Worm (Caenorhabditis elegans) whole organism, L4 larva: ENCODE results near the gene W04G3.5.

ENCODE experiments used
- F26F4.8 ChIP-seq: fragments of 200-800 bp; sonication (Bioruptor generic); conservative IDR thresholded peaks from 2 replicates; pipeline ENCODE4 v1.3.6; 2022; ENCODE audit warnings: missing genetic modification characterization, missing compliant biosample characterization
- R02D3.7 ChIP-seq: fragments of 150-350 bp; sonication (generic microtip); optimal IDR thresholded peaks from 3 replicates; lab custom pipeline; 2014; ENCODE audit warnings: missing biosample characterization, missing genetic modification characterization
- Y105C5A.15 ChIP-seq: fragments of 200-800 bp; sonication (Bioruptor generic); IDR thresholded peaks from 2 replicates; pipeline ENCODE4 v1.3.6; 2022; ENCODE audit warnings: missing genetic modification characterization, missing compliant biosample characterization
- aha-1 ChIP-seq: fragments of 150-350 bp; peaks from one replicate; lab custom pipeline; 2014; ENCODE audit warnings: missing biosample characterization, missing genetic modification characterization
- ceh-20 ChIP-seq: fragments of 200-800 bp; sonication (Bioruptor generic); IDR thresholded peaks from 2 replicates; pipeline ENCODE4 v1.3.6; 2022; ENCODE audit warnings: missing genetic modification reagents, missing genetic modification characterization, missing compliant biosample characterization
- ceh-82 ChIP-seq: sonication (generic microtip); optimal IDR thresholded peaks from 2 replicates; lab custom pipeline; 2017; ENCODE audit warnings: missing biosample characterization, missing genetic modification characterization
- ces-1 ChIP-seq: fragments of 150-350 bp; sonication (generic microtip); optimal IDR thresholded peaks from 4 replicates; lab custom pipeline; 2014; ENCODE audit warnings: missing biosample characterization, missing genetic modification reagents, missing genetic modification characterization
- cey-2 ChIP-seq: sonication (generic microtip); optimal IDR thresholded peaks from 3 replicates; lab custom pipeline; 2017; ENCODE audit warnings: missing genetic modification characterization, mild to moderate bottlenecking, missing compliant biosample characterization, antibody characterized with exemption, borderline replicate concordance; ENCODE audit not compliant: insufficient read depth
- daf-16 ChIP-seq, 3 experiments: sonication (generic microtip); optimal IDR thresholded peaks; 2 replicates each; lab custom pipeline; 2016 to 2017; ENCODE audit warnings: missing genetic modification characterization in 3 of 3, missing genetic modification reagents in 3 of 3, mild to moderate bottlenecking in 2 of 3, missing compliant biosample characterization in 2 of 3, missing biosample characterization in 1 of 3, moderate library complexity in 1 of 3
- daf-8 ChIP-seq: fragments of 200-800 bp; sonication (Bioruptor generic); IDR thresholded peaks from 2 replicates; pipeline ENCODE4 v1.3.6; 2022; ENCODE audit warnings: missing genetic modification characterization, missing compliant biosample characterization
- dmd-6 ChIP-seq: fragments of 200-800 bp; sonication (Bioruptor generic); IDR thresholded peaks from 2 replicates; pipeline ENCODE4 v1.3.6; 2022; ENCODE audit warnings: missing genetic modification reagents, missing genetic modification characterization, missing compliant biosample characterization
- duxl-1 ChIP-seq: sonication (generic microtip); optimal IDR thresholded peaks from 2 replicates; lab custom pipeline; 2016; ENCODE audit warnings: mild to moderate bottlenecking, missing genetic modification characterization, moderate library complexity, missing compliant biosample characterization; ENCODE audit not compliant: poor library complexity
- fkh-10 ChIP-seq: fragments of 150-350 bp; optimal IDR thresholded peaks from 2 replicates; lab custom pipeline; 2014; ENCODE audit warnings: missing biosample characterization, missing genetic modification reagents, missing genetic modification characterization
- gei-8 ChIP-seq: fragments of 200-800 bp; sonication (Bioruptor generic); optimal IDR thresholded peaks from 2 replicates; lab custom pipeline; 2018; ENCODE audit warnings: mild to moderate bottlenecking, missing genetic modification characterization, missing compliant biosample characterization
- hlh-30 ChIP-seq: sonication (generic microtip); optimal IDR thresholded peaks from 2 replicates; lab custom pipeline; 2017; ENCODE audit warnings: antibody characterized with exemption, mild to moderate bottlenecking, missing genetic modification characterization, missing compliant biosample characterization; ENCODE audit not compliant: insufficient read depth
- jun-1 ChIP-seq: fragments of 150-350 bp; optimal IDR thresholded peaks from 2 replicates; lab custom pipeline; 2014; ENCODE audit warnings: missing biosample characterization, missing genetic modification reagents, missing genetic modification characterization
- mxl-2 ChIP-seq: fragments of 200-800 bp; sonication (Bioruptor generic); conservative IDR thresholded peaks from 2 replicates; pipeline ENCODE4 v1.3.6; 2022; ENCODE audit warnings: missing genetic modification reagents, missing genetic modification characterization, missing compliant biosample characterization
- nhr-11 ChIP-seq: fragments of 150-350 bp; optimal IDR thresholded peaks from 2 replicates; lab custom pipeline; 2014; ENCODE audit warnings: missing biosample characterization, missing genetic modification characterization
- nhr-111 ChIP-seq: fragments of 200-800 bp; sonication (Bioruptor generic); optimal IDR thresholded peaks from 2 replicates; lab custom pipeline; 2018; ENCODE audit warnings: mild to moderate bottlenecking, missing genetic modification characterization, missing compliant biosample characterization
- nhr-237 ChIP-seq: sonication (generic microtip); optimal IDR thresholded peaks from 2 replicates; lab custom pipeline; 2017; ENCODE audit warnings: missing biosample characterization, missing genetic modification characterization
- nhr-28 ChIP-seq: fragments of 150-350 bp; optimal IDR thresholded peaks from 2 replicates; lab custom pipeline; 2014; ENCODE audit warnings: missing biosample characterization, missing genetic modification characterization
- nhr-48 ChIP-seq: sonication (generic microtip); optimal IDR thresholded peaks from 2 replicates; lab custom pipeline; 2016; ENCODE audit warnings: mild to moderate bottlenecking, missing genetic modification characterization, missing compliant biosample characterization
- pha-4 ChIP-seq, 2 experiments: fragments of 150-350 bp in 1 of 2; fragments of 200-800 bp in 1 of 2; sonication (Bioruptor generic) in 1 of 2; IDR thresholded peaks in 1 of 2; optimal IDR thresholded peaks in 1 of 2; 2 replicates each; pipeline versions ENCODE4 v1.3.6 to Lab custom; 2014 to 2022; ENCODE audit warnings: missing genetic modification characterization in 2 of 2, missing genetic modification reagents in 2 of 2, missing biosample characterization in 1 of 2, missing compliant biosample characterization in 1 of 2
- php-3 ChIP-seq: fragments of 200-800 bp; sonication (Bioruptor generic); IDR thresholded peaks from 2 replicates; pipeline ENCODE4 v1.3.6; 2022; ENCODE audit warnings: missing genetic modification reagents, missing genetic modification characterization, missing compliant biosample characterization
- pqm-1 ChIP-seq: sonication (generic microtip); optimal IDR thresholded peaks from 2 replicates; lab custom pipeline; 2017; ENCODE audit warnings: missing biosample characterization, missing genetic modification characterization
- set-16 ChIP-seq: fragments of 200-800 bp; sonication (Bioruptor generic); IDR thresholded peaks from 2 replicates; pipeline ENCODE4 v1.3.6; 2022; ENCODE audit warnings: missing genetic modification reagents, missing genetic modification characterization, missing compliant biosample characterization
- tra-1 ChIP-seq: fragments of 200-800 bp; sonication (Bioruptor generic); IDR thresholded peaks from 2 replicates; pipeline ENCODE4 v1.3.6; 2022; ENCODE audit warnings: missing genetic modification reagents, missing genetic modification characterization, missing compliant biosample characterization
- unc-62 ChIP-seq, 3 experiments: fragments of 150-350 bp in 1 of 3; sonication (generic microtip); optimal IDR thresholded peaks in 2 of 3; peaks in 1 of 3; 1 replicate in 1 of 3; 2 replicates in 2 of 3; lab custom pipeline; 2014 to 2017; ENCODE audit warnings: missing biosample characterization in 3 of 3, missing genetic modification characterization in 3 of 3, missing genetic modification reagents in 3 of 3, missing genotype in 1 of 3
- zip-11 ChIP-seq: fragments of 200-800 bp; sonication (Bioruptor generic); IDR thresholded peaks from 2 replicates; pipeline ENCODE4 v1.3.6; 2022; ENCODE audit warnings: missing genetic modification characterization, missing compliant biosample characterization
- ztf-7 ChIP-seq: fragments of 150-350 bp; optimal IDR thresholded peaks from 2 replicates; lab custom pipeline; 2014; ENCODE audit warnings: missing biosample characterization, missing genetic modification characterization

Gene W04G3.5

DNA sequence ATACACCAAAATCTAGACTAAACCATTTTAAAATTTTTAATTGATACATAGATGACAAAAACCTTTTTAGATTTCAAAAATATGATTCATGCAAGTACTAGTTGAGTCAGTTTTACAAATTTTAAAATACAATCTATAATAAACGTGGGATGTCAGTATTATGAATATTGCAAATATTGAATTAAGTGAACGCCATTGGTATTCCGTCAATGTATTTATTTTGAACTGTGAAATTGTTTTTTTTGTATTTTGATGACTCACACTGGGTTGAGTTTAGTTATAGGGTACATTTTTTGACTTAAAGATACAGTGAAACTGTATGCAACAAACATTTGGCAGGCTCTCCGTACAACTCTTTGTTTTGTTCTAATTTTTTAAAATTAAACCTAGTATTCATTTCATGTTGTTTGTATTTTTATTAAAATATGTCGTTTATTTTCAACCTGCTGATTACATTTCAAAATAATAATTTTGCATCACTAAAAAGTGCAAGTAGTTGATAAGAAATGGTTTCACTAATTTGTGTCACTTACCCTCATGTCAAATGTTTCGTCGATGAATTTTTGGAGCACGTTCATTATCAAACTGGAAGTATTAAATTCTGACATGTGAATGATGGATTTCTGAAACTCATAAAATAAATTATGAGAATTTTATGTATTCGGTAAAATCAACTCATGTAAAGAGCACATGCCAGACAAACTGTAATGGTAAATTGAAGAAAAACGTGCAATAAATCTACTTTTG, 31.6 kb downstream of the W04G3.5 start, which contains the start of gene W02H3.1:
Gene W02H3.1 (minus strand): TSS at position 578 of the 747 bp plus-strand sequence.
- TF ChIP-seq pha-4 (GFP tag; IDR thresholded peaks at IDR 0.05; lab: Robert Waterston, UW) (no peak), pha-4 (tag; optimal IDR thresholded peaks at IDR 0.05; lab: Kevin White, UChicago) (no peak), hlh-30 (tag; lab: Kevin White, UChicago) (peak; percentile 33), nhr-237 (tag; lab: Kevin White, UChicago) (no peak), ceh-20 (0 out of 2 replicates have a peak, but pooled peaks have one; percentile 47), pqm-1 (tag; lab: Kevin White, UChicago) (peak; percentile 65), tra-1 (GFP tag; lab: Robert Waterston, UW) (peak; percentile 60; the same call in 1 of the 2 replicates), php-3 (GFP tag; lab: Robert Waterston, UW) (peak; percentile 89), zip-11 (no peak), F26F4.8 (no peak), dmd-6 (GFP tag; lab: Robert Waterston, UW) (peak; percentile 71; the same call in 1 of the 2 replicates), aha-1 (tag; lab: Kevin White, UChicago) (peak; percentile 75), nhr-48 (tag; lab: Kevin White, UChicago) (no peak), nhr-111 (GFP tag; lab: Kevin White, UChicago) (no peak), nhr-28 (tag; lab: Kevin White, UChicago) (peak; percentile 41)

DNA sequence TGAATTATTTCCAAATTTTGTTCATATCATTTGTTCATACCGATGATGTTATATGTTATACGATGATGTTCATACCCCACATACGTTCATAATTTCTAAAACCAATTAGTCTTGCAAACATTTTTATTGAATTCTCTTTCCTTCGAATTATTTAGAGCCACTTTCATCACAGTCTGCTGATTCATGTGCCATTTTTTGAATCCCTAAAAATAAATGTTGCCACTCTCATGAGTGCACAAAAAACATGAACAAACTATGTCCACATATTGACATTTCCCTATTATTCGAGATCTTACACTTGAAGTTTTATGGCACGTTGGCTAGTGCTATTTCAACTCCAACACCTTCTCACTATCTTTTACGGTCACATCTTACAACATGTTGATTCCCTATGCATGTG, 33.6 kb downstream of the W04G3.5 start, which contains the start of gene clc-17:
Gene clc-17 (plus strand): TSS at position 301 of the 400 bp plus-strand sequence.
- no peak for TF ChIP-seq unc-62 (GFP tag; optimal IDR thresholded peaks at IDR 0.05 in 1 of 2; lab: Kevin White, UChicago)
- TF ChIP-seq unc-62 (tag; optimal IDR thresholded peaks at IDR 0.05; lab: Kevin White, UChicago), result no peak
- TF ChIP-seq duxl-1 (tag; lab: Kevin White, UChicago), result no peak
- TF ChIP-seq aha-1 (tag; lab: Kevin White, UChicago), result peak; percentile 4
- TF ChIP-seq gei-8 (GFP tag; lab: Kevin White, UChicago), result no peak

DNA sequence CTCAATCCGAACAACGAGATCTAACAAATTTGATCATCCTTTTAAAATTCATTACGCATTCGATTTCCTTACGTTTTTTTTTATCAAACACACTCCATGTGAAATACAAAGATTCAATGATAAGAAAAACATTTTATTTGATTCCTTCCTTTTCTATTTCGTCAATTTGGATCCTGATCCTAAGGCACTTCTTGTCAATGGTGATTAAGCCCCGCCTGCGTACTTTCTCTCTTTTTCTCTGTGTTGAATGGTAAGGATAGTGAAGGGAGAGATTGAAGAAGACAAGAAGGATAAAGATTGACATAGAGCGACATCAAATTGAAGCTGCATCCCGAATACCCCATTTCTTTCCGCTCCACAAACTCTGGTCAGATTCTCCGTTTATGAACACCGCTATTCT, 35.7 kb downstream of the W04G3.5 start, which contains the start of gene grd-1:
Gene grd-1 (plus strand): TSS at position 241 of the 400 bp plus-strand sequence.
- TF ChIP-seq R02D3.7 (tag; lab: Kevin White, UChicago) (no peak), ces-1 (GFP tag; lab: Kevin White, UChicago) (no peak), nhr-28 (tag; lab: Kevin White, UChicago) (peak; percentile 14), daf-16 (GFP tag; optimal IDR thresholded peaks at IDR 0.05; lab: Kevin White, UChicago) (no peak), daf-16 (tag; optimal IDR thresholded peaks at IDR 0.05; lab: Kevin White, UChicago) (no peak), Y105C5A.15 (no peak), pqm-1 (tag; lab: Kevin White, UChicago) (no peak), nhr-11 (tag; lab: Kevin White, UChicago) (no peak), ztf-7 (tag; lab: Kevin White, UChicago) (no peak), unc-62 (GFP tag; optimal IDR thresholded peaks at IDR 0.05 in 1 of 2; lab: Kevin White, UChicago) (peak in 1 of 2 experiments; percentile 73), unc-62 (tag; optimal IDR thresholded peaks at IDR 0.05; lab: Kevin White, UChicago) (no peak), ceh-82 (no peak), daf-8 (GFP tag; lab: Robert Waterston, UW) (no peak), fkh-10 (GFP tag; lab: Kevin White, UChicago) (no peak)

DNA sequence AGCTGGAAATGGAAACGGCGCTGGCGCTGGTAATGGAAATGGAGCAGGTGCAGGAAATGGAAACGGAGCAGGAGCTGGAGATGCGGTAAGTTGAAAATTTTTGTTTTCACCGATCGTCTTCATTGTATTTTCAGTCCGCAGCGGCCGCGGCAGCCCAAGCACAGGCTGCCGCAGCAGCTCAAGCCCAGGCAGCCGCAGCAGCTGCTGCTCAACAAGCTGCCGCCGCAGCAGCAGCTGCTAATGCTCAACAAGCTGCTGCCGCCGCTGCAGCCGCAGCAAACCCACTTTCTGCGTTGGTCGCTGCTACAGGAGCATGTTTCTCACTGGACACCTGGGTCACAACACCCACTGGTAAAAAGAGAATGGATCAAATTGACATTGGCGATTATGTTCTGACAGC, 41.0 kb downstream of the W04G3.5 start:
- TF ChIP-seq cey-2 (no peak), set-16 (GFP tag; lab: Robert Waterston, UW) (peak; percentile 96), jun-1 (no peak)

- TF ChIP-seq mxl-2 (GFP tag; lab: Robert Waterston, UW), result no peak
These were observed 43.3 kb downstream of the W04G3.5 start, which contains the start of gene nlp-66 for ce11 chrX:11116723-11117122. TSS of gene nlp-66 (minus strand) at chrX:11116823.
